Worm (Caenorhabditis elegans): ENCODE measurements around the gene F16B12.4.

ce11 chrX:14067641-14068040 lies 30.8 kb downstream of the F16B12.4 start, which contains the start of gene lgc-21:
- no peak for TF ChIP-seq nhr-12 (tag; optimal IDR thresholded peaks at IDR 0.05)
- no peak for TF ChIP-seq unc-39 (tag; optimal IDR thresholded peaks at IDR 0.05)
- no peak for TF ChIP-seq elt-1 (tag; optimal IDR thresholded peaks at IDR 0.05; ENCODE audit: borderline replicate concordance, insufficient read depth)

Data from whole organism, mixed stage, embryonic.